Fruit fly (Drosophila melanogaster) whole organism, embryonic: ENCODE results near the gene CG4364.

ENCODE experiments used
- Aef1 ChIP-seq: fragments of 200-800 bp; sonication (Bioruptor generic); IDR thresholded peaks from 3 replicates; pipeline ENCODE4 v1.3.6; 2022; ENCODE audit warnings: missing biosample characterization, missing genetic modification characterization
- C15 ChIP-seq: fragments of 200-800 bp; sonication (Bioruptor generic); IDR thresholded peaks from 3 replicates; pipeline ENCODE4 v1.3.6; 2022; ENCODE audit warnings: missing biosample characterization, missing genetic modification characterization
- CG10267 ChIP-seq: fragments of 200-800 bp; sonication (Bioruptor generic); optimal IDR thresholded peaks from 2 replicates; lab custom pipeline; 2018; ENCODE audit warnings: missing biosample characterization, mild to moderate bottlenecking, missing genetic modification characterization, moderate library complexity
- CG13624 ChIP-seq: fragments of 200-800 bp; sonication (Bioruptor generic); optimal IDR thresholded peaks from 2 replicates; lab custom pipeline; 2016; ENCODE audit warnings: missing biosample characterization, missing genetic modification characterization
- CG14667 ChIP-seq: fragments of 200-800 bp; sonication (Bioruptor generic); IDR thresholded peaks from 2 replicates; pipeline ENCODE4 v1.3.6; 2022; ENCODE audit warnings: missing biosample characterization, missing genetic modification characterization
- CG1602 ChIP-seq: fragments of 200-800 bp; sonication (Bioruptor generic); optimal IDR thresholded peaks from 3 replicates; lab custom pipeline; 2016; ENCODE audit warnings: missing biosample characterization, missing genetic modification characterization
- CG16815 ChIP-seq: fragments of 200-800 bp; sonication (Bioruptor generic); optimal IDR thresholded peaks from 3 replicates; lab custom pipeline; 2017; ENCODE audit warnings: missing biosample characterization, mild to moderate bottlenecking, missing genetic modification characterization
- CG17568 ChIP-seq: fragments of 200-800 bp; sonication (Bioruptor generic); optimal IDR thresholded peaks from 2 replicates; lab custom pipeline; 2018; ENCODE audit warnings: missing biosample characterization, mild to moderate bottlenecking, missing genetic modification characterization, moderate library complexity
- CG18599 ChIP-seq: fragments of 200-800 bp; sonication (Bioruptor generic); optimal IDR thresholded peaks from 3 replicates; lab custom pipeline; 2017; ENCODE audit warnings: missing biosample characterization, missing genetic modification characterization, mild to moderate bottlenecking, moderate library complexity, missing genetic modification reagents
- CG2116 ChIP-seq: fragments of 200-800 bp; sonication (Bioruptor generic); optimal IDR thresholded peaks from 3 replicates; lab custom pipeline; 2018; ENCODE audit warnings: missing biosample characterization, mild to moderate bottlenecking, missing genetic modification characterization
- CG2120 ChIP-seq: fragments of 200-800 bp; sonication (Bioruptor generic); optimal IDR thresholded peaks from 3 replicates; lab custom pipeline; 2016; ENCODE audit warnings: missing biosample characterization, missing genetic modification characterization
- CG3726 ChIP-seq: fragments of 200-800 bp; sonication (Bioruptor generic); IDR thresholded peaks from 3 replicates; pipeline ENCODE4, ENCODE4 v1.3.6; 2022; ENCODE audit warnings: missing biosample characterization, missing genetic modification characterization
- CG3838 ChIP-seq: fragments of 200-800 bp; sonication (Bioruptor generic); optimal IDR thresholded peaks from 3 replicates; lab custom pipeline; 2016; ENCODE audit warnings: missing biosample characterization, missing genetic modification characterization
- CG4328 ChIP-seq: fragments of 200-800 bp; sonication (Bioruptor generic); optimal IDR thresholded peaks from 3 replicates; lab custom pipeline; 2017; ENCODE audit warnings: missing biosample characterization, missing genetic modification reagents, missing genetic modification characterization
- CG4424 ChIP-seq: fragments of 200-800 bp; sonication (Bioruptor generic); optimal IDR thresholded peaks from 3 replicates; lab custom pipeline; 2016; ENCODE audit warnings: missing biosample characterization, missing genetic modification characterization
- CG7556 ChIP-seq: fragments of 200-800 bp; sonication (Bioruptor generic); optimal IDR thresholded peaks from 2 replicates; lab custom pipeline; 2017; ENCODE audit warnings: missing biosample characterization, mild to moderate bottlenecking, missing genetic modification characterization
- CG7745 ChIP-seq: fragments of 200-800 bp; sonication (Bioruptor generic); optimal IDR thresholded peaks from 2 replicates; lab custom pipeline; 2018; ENCODE audit warnings: missing biosample characterization, mild to moderate bottlenecking, missing genetic modification characterization, moderate library complexity
- CG9437 ChIP-seq: fragments of 200-800 bp; sonication (Bioruptor generic); optimal IDR thresholded peaks from 2 replicates; lab custom pipeline; 2018; ENCODE audit warnings: missing biosample characterization, mild to moderate bottlenecking, missing genetic modification characterization
- CG9876 ChIP-seq: fragments of 200-800 bp; sonication (Bioruptor generic); optimal IDR thresholded peaks from 2 replicates; lab custom pipeline; 2016; ENCODE audit warnings: missing biosample characterization, missing genetic modification characterization
- Dll ChIP-seq: fragments of 200-800 bp; sonication (Bioruptor generic); IDR thresholded peaks from 4 replicates; pipeline ENCODE4 v1.3.6; 2022; ENCODE audit warnings: missing biosample characterization, missing genetic modification characterization; ENCODE audit not compliant: partially characterized antibody
- Ets97D ChIP-seq: fragments of 200-800 bp; sonication (Bioruptor generic); optimal IDR thresholded peaks from 3 replicates; lab custom pipeline; 2016; ENCODE audit warnings: missing biosample characterization, missing genetic modification characterization
- Gsc ChIP-seq: fragments of 200-800 bp; sonication (Bioruptor generic); IDR thresholded peaks from 2 replicates; pipeline ENCODE4 v1.3.6; 2022; ENCODE audit warnings: missing biosample characterization, missing genetic modification characterization
- Lim3 ChIP-seq: fragments of 200-800 bp; sonication (Bioruptor generic); IDR thresholded peaks from 2 replicates; pipeline ENCODE4 v1.3.6; 2022; ENCODE audit warnings: missing biosample characterization, missing genetic modification characterization
- Rfx ChIP-seq: fragments of 200-800 bp; sonication (Bioruptor generic); IDR thresholded peaks from 2 replicates; pipeline ENCODE4 v1.3.6; 2022; ENCODE audit warnings: missing biosample characterization, missing genetic modification characterization
- Ssrp ChIP-seq: fragments of 200-800 bp; sonication (Bioruptor generic); optimal IDR thresholded peaks from 2 replicates; lab custom pipeline; 2018; ENCODE audit warnings: missing biosample characterization, mild to moderate bottlenecking, missing genetic modification characterization, moderate library complexity
- YL-1 ChIP-seq: fragments of 200-800 bp; sonication (Bioruptor generic); optimal IDR thresholded peaks from 3 replicates; lab custom pipeline; 2017; ENCODE audit warnings: missing biosample characterization, mild to moderate bottlenecking, missing genetic modification characterization
- cas ChIP-seq: fragments of 200-800 bp; sonication (Bioruptor generic); IDR thresholded peaks from 2 replicates; pipeline ENCODE4 v1.3.6; 2022; ENCODE audit warnings: missing biosample characterization, missing genetic modification characterization
- cg ChIP-seq: fragments of 200-800 bp; sonication (Bioruptor generic); optimal IDR thresholded peaks from 3 replicates; lab custom pipeline; 2019; ENCODE audit warnings: missing biosample characterization, mild to moderate bottlenecking, missing genetic modification characterization, moderate library complexity
- dimm ChIP-seq: fragments of 200-800 bp; sonication (Bioruptor generic); IDR thresholded peaks from 2 replicates; pipeline ENCODE4 v1.3.6; 2022; ENCODE audit warnings: missing biosample characterization, missing genetic modification characterization
- dm ChIP-seq: fragments of 200-800 bp; sonication (Bioruptor generic); optimal IDR thresholded peaks from 3 replicates; lab custom pipeline; 2016; ENCODE audit warnings: missing biosample characterization, missing genetic modification characterization
- fd102C ChIP-seq: fragments of 200-800 bp; sonication (Bioruptor generic); optimal IDR thresholded peaks from 2 replicates; lab custom pipeline; 2018; ENCODE audit warnings: missing biosample characterization, mild to moderate bottlenecking, missing genetic modification characterization, moderate library complexity
- gce ChIP-seq: fragments of 200-800 bp; sonication (Bioruptor generic); IDR thresholded peaks from 3 replicates; pipeline ENCODE4 v1.3.6; 2022; ENCODE audit warnings: missing biosample characterization, missing genetic modification characterization
- grn ChIP-seq: fragments of 200-800 bp; sonication (Bioruptor generic); optimal IDR thresholded peaks from 3 replicates; lab custom pipeline; 2017; ENCODE audit warnings: missing biosample characterization, missing genetic modification characterization
- hb ChIP-seq: fragments of 200-800 bp; sonication (Bioruptor generic); IDR thresholded peaks from 3 replicates; pipeline ENCODE4 v1.3.6; 2022; ENCODE audit warnings: missing biosample characterization, missing genetic modification characterization; ENCODE audit not compliant: partially characterized antibody
- hkb ChIP-seq, 2 experiments: fragments of 200-800 bp in 1 of 2; fragments of >200 bp in 1 of 2; sonication (Bioruptor generic) in 1 of 2; IDR thresholded peaks in 1 of 2; optimal IDR thresholded peaks in 1 of 2; 2 replicates each; pipeline versions ENCODE4 v1.3.6 to Lab custom; 2017 to 2022; ENCODE audit warnings: missing biosample characterization in 1 of 2, missing genetic modification characterization in 1 of 2
- klu ChIP-seq: fragments of 200-800 bp; sonication (Bioruptor generic); IDR thresholded peaks from 2 replicates; pipeline ENCODE4 v1.3.6; 2022; ENCODE audit warnings: missing biosample characterization, missing genetic modification characterization
- nmo ChIP-seq: fragments of 200-800 bp; sonication (Bioruptor generic); optimal IDR thresholded peaks from 2 replicates; lab custom pipeline; 2018; ENCODE audit warnings: missing biosample characterization, mild to moderate bottlenecking, missing genetic modification characterization, moderate library complexity
- pan ChIP-seq, 4 experiments: fragments of >200 bp in 3 of 4; fragments of 200-800 bp in 1 of 4; sonication (Bioruptor generic) in 1 of 4; optimal IDR thresholded peaks in 3 of 4; IDR thresholded peaks in 1 of 4; 2 replicates each; pipeline versions ENCODE4 v1.3.6 to Lab custom; 2017 to 2022; ENCODE audit warnings: missing biosample characterization in 2 of 4, missing genetic modification characterization in 2 of 4, mixed read lengths in 1 of 4
- sens ChIP-seq: fragments of 200-800 bp; sonication (Bioruptor generic); peaks from one replicate; lab custom pipeline; 2016; ENCODE audit warnings: missing biosample characterization, missing genetic modification characterization
- sim ChIP-seq: fragments of 200-800 bp; sonication (Bioruptor generic); IDR thresholded peaks from 2 replicates; pipeline ENCODE4 v1.3.6; 2022; ENCODE audit warnings: missing biosample characterization, missing genetic modification characterization
- sisA ChIP-seq: fragments of 200-800 bp; sonication (Bioruptor generic); IDR thresholded peaks from 2 replicates; pipeline ENCODE4 v1.3.6; 2022; ENCODE audit warnings: missing biosample characterization, missing genetic modification characterization
- so ChIP-seq: fragments of 200-800 bp; sonication (Bioruptor generic); IDR thresholded peaks from 3 replicates; pipeline ENCODE4 v1.3.6; 2022; ENCODE audit warnings: missing biosample characterization, missing genetic modification characterization
- sug ChIP-seq: fragments of 200-800 bp; optimal IDR thresholded peaks from 2 replicates; lab custom pipeline; 2019; ENCODE audit warnings: missing biosample characterization, mild to moderate bottlenecking, missing genetic modification characterization, moderate library complexity
- tio ChIP-seq: fragments of 200-800 bp; sonication (Bioruptor generic); optimal IDR thresholded peaks from 2 replicates; lab custom pipeline; 2017; ENCODE audit warnings: missing biosample characterization, missing genetic modification characterization, inconsistent platforms
- tll ChIP-seq, 2 experiments: fragments of 200-800 bp in 1 of 2; fragments of >200 bp in 1 of 2; sonication (Bioruptor generic) in 1 of 2; optimal IDR thresholded peaks; 2 replicates each; lab custom pipeline; 2017 to 2019; ENCODE audit warnings: missing biosample characterization in 2 of 2, missing genetic modification characterization in 2 of 2, mild to moderate bottlenecking in 1 of 2, moderate library complexity in 1 of 2
- tx ChIP-seq: fragments of 200-800 bp; sonication (Bioruptor generic); optimal IDR thresholded peaks from 2 replicates; lab custom pipeline; 2016; ENCODE audit warnings: missing biosample characterization, missing genetic modification characterization
- usp ChIP-seq: fragments of >200 bp; optimal IDR thresholded peaks from 2 replicates; lab custom pipeline; 2017; ENCODE audit warnings: missing biosample characterization, missing genetic modification characterization
- wor ChIP-seq: fragments of 200-800 bp; sonication (Bioruptor generic); IDR thresholded peaks from 2 replicates; pipeline ENCODE4 v1.3.6; 2022; ENCODE audit warnings: missing biosample characterization, missing genetic modification characterization
- zf30C ChIP-seq: fragments of 200-800 bp; sonication (Bioruptor generic); optimal IDR thresholded peaks from 3 replicates; lab custom pipeline; 2018; ENCODE audit warnings: missing biosample characterization, mild to moderate bottlenecking, missing genetic modification characterization

CG4364 gene

DNA sequence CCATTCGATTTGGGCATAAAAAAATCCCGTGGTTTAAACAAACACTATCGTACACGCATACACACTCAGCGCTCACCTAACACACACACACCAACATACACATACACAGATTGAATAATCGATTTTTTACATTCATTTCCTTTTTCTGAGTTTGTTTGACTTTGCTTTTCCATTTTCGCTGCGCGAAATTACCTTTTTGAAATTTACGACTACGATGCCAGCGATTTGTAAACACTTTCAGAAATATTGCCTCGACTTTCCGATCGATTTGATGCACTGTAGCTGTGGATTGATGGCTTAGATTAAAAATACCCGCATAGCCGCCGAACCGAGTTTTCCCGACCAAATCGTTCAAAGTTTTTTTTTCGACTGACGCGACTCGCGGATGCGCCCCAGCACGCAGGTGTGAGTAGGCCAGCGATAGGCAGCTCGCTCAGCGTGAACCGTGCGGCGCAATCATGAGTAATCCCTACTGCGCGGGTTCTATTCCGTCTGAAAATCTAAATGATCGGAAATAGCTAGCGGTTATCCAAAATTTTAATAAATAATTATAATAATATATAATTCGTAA lies 12.1 kb downstream of the CG4364 start, which contains the start of gene Pka-C1 (continued):
- no peak for TF ChIP-seq CG3838 (GFP tag; lab: Kevin White, UChicago)
- TF ChIP-seq CG9437 (GFP tag; lab: Kevin White, UChicago) = peak; percentile 37
- no peak for TF ChIP-seq tll (GFP tag; optimal IDR thresholded peaks at IDR 0.05; lab: Kevin White, UChicago)
- TF ChIP-seq sens (GFP tag; lab: Kevin White, UChicago) = peak; percentile 75
- no peak for TF ChIP-seq CG2120
- no peak for TF ChIP-seq gce (GFP tag; lab: Robert Waterston, UW)
- no peak for TF ChIP-seq Lim3 (GFP tag; lab: Robert Waterston, UW)
- TF ChIP-seq usp (GFP tag; lab: Kevin White, UChicago) = no peak
- peak; percentile 71 for TF ChIP-seq Ets97D
- peak; percentile 72 for TF ChIP-seq Rfx (GFP tag; lab: Robert Waterston, UW)
- no peak for TF ChIP-seq tx (GFP tag; lab: Kevin White, UChicago)
- TF ChIP-seq CG13624 (GFP tag; lab: Kevin White, UChicago) = no peak
- no peak; the same call in 2 of the 3 replicates for TF ChIP-seq so (GFP tag; lab: Robert Waterston, UW)
- 0 out of 2 replicates have a peak, but pooled peaks have one; percentile 21 for TF ChIP-seq sisA (GFP tag; lab: Robert Waterston, UW)
- 0 out of 3 replicates have a peak, but pooled peaks have one; percentile 14 for TF ChIP-seq C15
- no peak for TF ChIP-seq cas
- no peak for TF ChIP-seq CG1602 (GFP tag; lab: Kevin White, UChicago)
- TF ChIP-seq CG4328 = no peak
- TF ChIP-seq CG2116 (GFP tag; lab: Kevin White, UChicago) = peak; percentile 94
- TF ChIP-seq hb = 0 out of 3 replicates have a peak, but pooled peaks have one; percentile 33
- no peak for TF ChIP-seq CG9876 (GFP tag; lab: Kevin White, UChicago)
- peak; percentile 47 for TF ChIP-seq CG18599 (GFP tag; lab: Kevin White, UChicago)
- no peak for TF ChIP-seq pan (optimal IDR thresholded peaks at IDR 0.05; lab: Kevin White, UChicago)
- TF ChIP-seq pan (GFP tag; optimal IDR thresholded peaks at IDR 0.05 in 1 of 2, IDR thresholded peaks at IDR 0.05 in 1 of 2) = peak in 1 of 2 experiments; percentile 51
- peak; percentile 81 for TF ChIP-seq grn (GFP tag; lab: Kevin White, UChicago)
- no peak for TF ChIP-seq wor (GFP tag; lab: Robert Waterston, UW)
- TF ChIP-seq CG7556 (GFP tag; lab: Kevin White, UChicago) = no peak
- TF ChIP-seq CG3726 (GFP tag; lab: Robert Waterston, UW) = no peak
- TF ChIP-seq sug (tag; lab: Kevin White, UChicago) = peak; percentile 32
- TF ChIP-seq tio (GFP tag; lab: Kevin White, UChicago) = no peak
- TF ChIP-seq hkb (optimal IDR thresholded peaks at IDR 0.05; lab: Kevin White, UChicago) = no peak
- peak; percentile 40; the same call in 1 of the 2 replicates for TF ChIP-seq hkb (GFP tag; IDR thresholded peaks at IDR 0.05; lab: Robert Waterston, UW)
- peak; percentile 28 for TF ChIP-seq YL-1 (GFP tag; lab: Kevin White, UChicago)
- no peak for TF ChIP-seq sim (GFP tag; lab: Robert Waterston, UW)
- TF ChIP-seq dm (GFP tag; lab: Kevin White, UChicago) = no peak
- TF ChIP-seq CG17568 (GFP tag; lab: Kevin White, UChicago) = peak; percentile 39
- TF ChIP-seq dimm (GFP tag; lab: Robert Waterston, UW) = no peak
- TF ChIP-seq klu = no peak
- TF ChIP-seq nmo (GFP tag; lab: Kevin White, UChicago) = peak; percentile 52
- TF ChIP-seq Aef1 (GFP tag; lab: Robert Waterston, UW) = 0 out of 3 replicates have a peak, but pooled peaks have one; percentile 22
- TF ChIP-seq CG4424 (GFP tag; lab: Kevin White, UChicago) = no peak
- TF ChIP-seq CG16815 = no peak
- TF ChIP-seq Gsc (GFP tag; lab: Robert Waterston, UW) = no peak
- TF ChIP-seq zf30C (GFP tag; lab: Kevin White, UChicago) = peak; percentile 32
- TF ChIP-seq cg (GFP tag; lab: Kevin White, UChicago) = peak; percentile 98
- TF ChIP-seq CG10267 (tag; lab: Kevin White, UChicago) = peak; percentile 27
- TF ChIP-seq CG14667 (GFP tag; lab: Robert Waterston, UW) = no peak
- TF ChIP-seq CG7745 (tag; lab: Kevin White, UChicago) = no peak
- no peak for TF ChIP-seq Dll
- TF ChIP-seq fd102C (GFP tag; lab: Kevin White, UChicago) = no peak
- peak; percentile 36 for TF ChIP-seq Ssrp (tag; lab: Kevin White, UChicago)
